Fruit fly (Drosophila melanogaster) whole organism, embryonic: ENCODE data around the gene tbrd-1.

Source experiments
- Asciz ChIP-seq: fragments of 200-800 bp; sonication (Bioruptor generic); optimal IDR thresholded peaks from 2 replicates; lab custom pipeline; 2017; ENCODE audit warnings: missing biosample characterization, mild to moderate bottlenecking, missing genetic modification characterization, missing genetic modification reagents
- CG10321 ChIP-seq: fragments of 200-800 bp; sonication (Bioruptor generic); IDR thresholded peaks from 2 replicates; pipeline ENCODE4 v1.3.6; 2022; ENCODE audit warnings: missing biosample characterization, missing genetic modification characterization
- CG10543 ChIP-seq: fragments of 200-800 bp; sonication (Bioruptor generic); optimal IDR thresholded peaks from 3 replicates; lab custom pipeline; 2017; ENCODE audit warnings: missing biosample characterization, mild to moderate bottlenecking, missing genetic modification characterization, moderate library complexity
- CG10959 ChIP-seq: fragments of 200-800 bp; sonication (Bioruptor generic); IDR thresholded peaks from 2 replicates; pipeline ENCODE4 v1.3.6; 2022; ENCODE audit warnings: missing biosample characterization, missing genetic modification characterization
- CG11085 ChIP-seq: fragments of 200-800 bp; sonication (Bioruptor generic); IDR thresholded peaks from 2 replicates; pipeline ENCODE4 v1.3.6; 2022; ENCODE audit warnings: missing biosample characterization, missing genetic modification characterization
- CG11456 ChIP-seq: fragments of 200-800 bp; sonication (Bioruptor generic); IDR thresholded peaks from 3 replicates; pipeline ENCODE4 v1.3.6; 2022; ENCODE audit warnings: missing biosample characterization, missing genetic modification characterization
- CG11560 ChIP-seq: fragments of 200-800 bp; sonication (Bioruptor generic); IDR thresholded peaks from 3 replicates; pipeline ENCODE4 v1.3.6; 2022; ENCODE audit warnings: missing biosample characterization, missing genetic modification characterization
- CG11695 ChIP-seq: fragments of 200-800 bp; sonication (Bioruptor generic); IDR thresholded peaks from 3 replicates; pipeline ENCODE4 v1.3.6; 2022; ENCODE audit warnings: missing biosample characterization, missing genetic modification characterization
- CG12236 ChIP-seq: fragments of 200-800 bp; sonication (Bioruptor generic); optimal IDR thresholded peaks from 2 replicates; lab custom pipeline; 2016; ENCODE audit warnings: missing biosample characterization, missing genetic modification characterization
- CG14441 ChIP-seq: fragments of 200-800 bp; sonication (Bioruptor generic); IDR thresholded peaks from 2 replicates; pipeline ENCODE4 v1.3.6; 2022; ENCODE audit warnings: missing biosample characterization, missing genetic modification characterization
- CG14667 ChIP-seq: fragments of 200-800 bp; sonication (Bioruptor generic); IDR thresholded peaks from 2 replicates; pipeline ENCODE4 v1.3.6; 2022; ENCODE audit warnings: missing biosample characterization, missing genetic modification characterization
- CG1603 ChIP-seq: fragments of 200-800 bp; sonication (Bioruptor generic); optimal IDR thresholded peaks from 2 replicates; lab custom pipeline; 2019; ENCODE audit warnings: missing biosample characterization, mild to moderate bottlenecking, missing genetic modification characterization, moderate library complexity
- CG1647 ChIP-seq: fragments of 200-800 bp; sonication (Bioruptor generic); optimal IDR thresholded peaks from 3 replicates; lab custom pipeline; 2016; ENCODE audit warnings: missing biosample characterization, missing genetic modification characterization
- CG16779 ChIP-seq: fragments of 200-800 bp; sonication (Bioruptor generic); IDR thresholded peaks from 2 replicates; pipeline ENCODE4 v1.3.6; 2022; ENCODE audit warnings: missing biosample characterization, missing genetic modification characterization
- CG16813 ChIP-seq: fragments of 200-800 bp; sonication (Bioruptor generic); IDR thresholded peaks from 3 replicates; pipeline ENCODE4 v1.3.6; 2022; ENCODE audit warnings: missing biosample characterization, missing genetic modification characterization; ENCODE audit not compliant: partially characterized antibody
- CG16863 ChIP-seq: fragments of 200-800 bp; sonication (Bioruptor generic); optimal IDR thresholded peaks from 3 replicates; lab custom pipeline; 2016; ENCODE audit warnings: missing biosample characterization, missing genetic modification characterization
- CG17186 ChIP-seq: fragments of 200-800 bp; sonication (Bioruptor generic); optimal IDR thresholded peaks from 3 replicates; lab custom pipeline; 2017; ENCODE audit warnings: missing biosample characterization, missing genetic modification reagents, missing genetic modification characterization
- CG17568 ChIP-seq: fragments of 200-800 bp; sonication (Bioruptor generic); optimal IDR thresholded peaks from 2 replicates; lab custom pipeline; 2018; ENCODE audit warnings: missing biosample characterization, mild to moderate bottlenecking, missing genetic modification characterization, moderate library complexity
- CG17612 ChIP-seq: fragments of 200-800 bp; sonication (Bioruptor generic); IDR thresholded peaks from 2 replicates; pipeline ENCODE4 v1.3.6; 2022; ENCODE audit warnings: missing biosample characterization, missing genetic modification characterization
- CG17912 ChIP-seq: fragments of 200-800 bp; sonication (Bioruptor generic); optimal IDR thresholded peaks from 2 replicates; lab custom pipeline; 2018; ENCODE audit warnings: missing biosample characterization, mild to moderate bottlenecking, missing genetic modification characterization
- CG18619 ChIP-seq: fragments of 200-800 bp; sonication (Bioruptor generic); optimal IDR thresholded peaks from 3 replicates; lab custom pipeline; 2017; ENCODE audit warnings: missing biosample characterization, mild to moderate bottlenecking, missing genetic modification characterization
- CG2202 ChIP-seq: fragments of 200-800 bp; sonication (Bioruptor generic); optimal IDR thresholded peaks from 2 replicates; lab custom pipeline; 2018; ENCODE audit warnings: missing biosample characterization, mild to moderate bottlenecking, missing genetic modification characterization
- CG2889 ChIP-seq: fragments of 200-800 bp; sonication (Bioruptor generic); IDR thresholded peaks from 3 replicates; pipeline ENCODE4 v1.3.6; 2022; ENCODE audit warnings: missing biosample characterization, missing genetic modification characterization
- CG43689 ChIP-seq: fragments of 200-800 bp; sonication (Bioruptor generic); IDR thresholded peaks from 2 replicates; pipeline ENCODE4 v1.3.6; 2022; ENCODE audit warnings: missing biosample characterization, missing genetic modification characterization
- CG5245 ChIP-seq: fragments of 200-800 bp; sonication (Bioruptor generic); optimal IDR thresholded peaks from 3 replicates; lab custom pipeline; 2016; ENCODE audit warnings: missing biosample characterization, missing genetic modification characterization
- CG8478 ChIP-seq: fragments of >200 bp; optimal IDR thresholded peaks from 2 replicates; lab custom pipeline; 2018
- Camta ChIP-seq: fragments of 200-800 bp; sonication (Bioruptor generic); optimal IDR thresholded peaks from 2 replicates; lab custom pipeline; 2016; ENCODE audit warnings: missing biosample characterization, missing genetic modification characterization
- Dbx ChIP-seq: fragments of 200-800 bp; sonication (Bioruptor generic); IDR thresholded peaks from 3 replicates; pipeline ENCODE4 v1.3.6; 2022; ENCODE audit warnings: missing biosample characterization, missing genetic modification characterization
- ERR ChIP-seq: fragments of 200-800 bp; sonication (Bioruptor generic); optimal IDR thresholded peaks from 2 replicates; lab custom pipeline; 2016; ENCODE audit warnings: missing biosample characterization, missing genetic modification characterization
- Eip74EF ChIP-seq, 2 experiments: fragments of 200-800 bp in 1 of 2; fragments of >200 bp in 1 of 2; sonication (Bioruptor generic) in 1 of 2; optimal IDR thresholded peaks; 2 replicates each; lab custom pipeline; 2017 to 2019; ENCODE audit warnings: missing biosample characterization in 2 of 2, missing genetic modification characterization in 2 of 2, mild to moderate bottlenecking in 1 of 2, moderate library complexity in 1 of 2
- Ets97D ChIP-seq: fragments of 200-800 bp; sonication (Bioruptor generic); optimal IDR thresholded peaks from 3 replicates; lab custom pipeline; 2016; ENCODE audit warnings: missing biosample characterization, missing genetic modification characterization
- Oli ChIP-seq: fragments of 200-800 bp; sonication (Bioruptor generic); optimal IDR thresholded peaks from 2 replicates; lab custom pipeline; 2018; ENCODE audit warnings: missing biosample characterization, mild to moderate bottlenecking, missing genetic modification characterization, moderate library complexity
- PHDP ChIP-seq: fragments of 200-800 bp; sonication (Bioruptor generic); optimal IDR thresholded peaks from 3 replicates; lab custom pipeline; 2018; ENCODE audit warnings: missing biosample characterization, mild to moderate bottlenecking, missing genetic modification characterization, moderate library complexity
- aop ChIP-seq: fragments of 200-800 bp; sonication (Bioruptor generic); IDR thresholded peaks from 2 replicates; pipeline ENCODE4 v1.3.6; 2022; ENCODE audit warnings: missing biosample characterization, missing genetic modification characterization
- bbx ChIP-seq: fragments of 200-800 bp; sonication (Bioruptor generic); IDR thresholded peaks from 2 replicates; pipeline ENCODE4 v1.3.6; 2022; ENCODE audit warnings: missing biosample characterization, missing genetic modification characterization; ENCODE audit not compliant: partially characterized antibody
- chif ChIP-seq, 2 experiments: fragments of 200-800 bp; sonication (Bioruptor generic); optimal IDR thresholded peaks; 3 replicates each; lab custom pipeline; 2016; ENCODE audit warnings: missing biosample characterization in 2 of 2, missing genetic modification characterization in 2 of 2
- croc ChIP-seq: fragments of 200-800 bp; sonication (Bioruptor generic); conservative IDR thresholded peaks from 3 replicates; pipeline ENCODE4 v1.3.6; 2022; ENCODE audit warnings: missing biosample characterization, missing genetic modification characterization
- danr ChIP-seq: fragments of 200-800 bp; sonication (Bioruptor generic); IDR thresholded peaks from 2 replicates; pipeline ENCODE4 v1.3.6; 2022; ENCODE audit warnings: missing biosample characterization, missing genetic modification characterization
- en ChIP-seq: fragments of 200-800 bp; sonication (Bioruptor generic); optimal IDR thresholded peaks from 2 replicates; lab custom pipeline; 2016; ENCODE audit warnings: missing biosample characterization, missing genetic modification characterization
- fd3F ChIP-seq: fragments of 200-800 bp; sonication (Bioruptor generic); optimal IDR thresholded peaks from 2 replicates; lab custom pipeline; 2018; ENCODE audit warnings: missing biosample characterization, mild to moderate bottlenecking, missing genetic modification characterization, moderate library complexity
- fru ChIP-seq: fragments of >200 bp; optimal IDR thresholded peaks from 2 replicates; lab custom pipeline; 2017
- lbe ChIP-seq: fragments of 200-800 bp; sonication (Bioruptor generic); optimal IDR thresholded peaks from 2 replicates; lab custom pipeline; 2016; ENCODE audit warnings: missing biosample characterization, mild to moderate bottlenecking, missing genetic modification characterization
- maf-S ChIP-seq: fragments of 200-800 bp; sonication (Bioruptor generic); optimal IDR thresholded peaks from 2 replicates; lab custom pipeline; 2016; ENCODE audit warnings: missing biosample characterization, missing genetic modification characterization
- nerfin-1 ChIP-seq: fragments of 200-800 bp; sonication (Bioruptor generic); optimal IDR thresholded peaks from 3 replicates; lab custom pipeline; 2019; ENCODE audit warnings: missing biosample characterization, mild to moderate bottlenecking, missing genetic modification characterization, moderate library complexity
- nom ChIP-seq: fragments of 200-800 bp; sonication (Bioruptor generic); optimal IDR thresholded peaks from 2 replicates; lab custom pipeline; 2017; ENCODE audit warnings: missing biosample characterization, missing genetic modification characterization, mild to moderate bottlenecking, moderate library complexity, missing genetic modification reagents
- pnt ChIP-seq: fragments of 200-800 bp; sonication (Bioruptor generic); optimal IDR thresholded peaks from 3 replicates; lab custom pipeline; 2016; ENCODE audit warnings: missing biosample characterization, missing genetic modification characterization
- prd ChIP-seq, 3 experiments: fragments of >200 bp in 2 of 3; fragments of 200-800 bp in 1 of 3; sonication (Bioruptor generic) in 1 of 3; optimal IDR thresholded peaks in 2 of 3; IDR thresholded peaks in 1 of 3; 2 replicates in 2 of 3; 3 replicates in 1 of 3; pipeline versions ENCODE4 v1.3.6 to Lab custom; 2017 to 2022; ENCODE audit warnings: missing biosample characterization in 1 of 3, missing genetic modification characterization in 1 of 3
- sens ChIP-seq: fragments of 200-800 bp; sonication (Bioruptor generic); peaks from one replicate; lab custom pipeline; 2016; ENCODE audit warnings: missing biosample characterization, missing genetic modification characterization
- sisA ChIP-seq: fragments of 200-800 bp; sonication (Bioruptor generic); IDR thresholded peaks from 2 replicates; pipeline ENCODE4 v1.3.6; 2022; ENCODE audit warnings: missing biosample characterization, missing genetic modification characterization
- sug ChIP-seq: fragments of 200-800 bp; optimal IDR thresholded peaks from 2 replicates; lab custom pipeline; 2019; ENCODE audit warnings: missing biosample characterization, mild to moderate bottlenecking, missing genetic modification characterization, moderate library complexity
- wek ChIP-seq: fragments of 200-800 bp; sonication (Bioruptor generic); optimal IDR thresholded peaks from 3 replicates; lab custom pipeline; 2018; ENCODE audit warnings: missing biosample characterization, mild to moderate bottlenecking, missing genetic modification characterization, moderate library complexity
- zf30C ChIP-seq: fragments of 200-800 bp; sonication (Bioruptor generic); optimal IDR thresholded peaks from 3 replicates; lab custom pipeline; 2018; ENCODE audit warnings: missing biosample characterization, mild to moderate bottlenecking, missing genetic modification characterization

Gene tbrd-1

DNA sequence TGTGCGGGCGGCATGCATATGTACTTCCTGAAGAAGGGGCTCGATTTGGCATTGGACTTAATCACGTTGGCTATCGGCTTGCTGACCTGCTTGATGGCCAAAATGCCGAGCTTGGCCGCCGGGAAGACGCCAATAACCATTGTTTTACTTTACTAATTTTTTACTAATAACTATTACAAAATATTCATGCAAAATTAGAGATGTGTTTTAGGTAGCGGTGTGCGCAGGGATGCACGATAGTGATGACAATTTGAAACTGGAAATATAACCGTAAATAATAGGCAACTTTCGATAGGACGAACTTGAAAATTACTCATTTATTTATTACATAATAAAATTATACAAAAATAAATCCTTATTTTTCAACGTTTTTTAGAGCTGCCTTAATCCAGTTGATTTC is 34.1 kb upstream of the tbrd-1 start, which contains the start of gene CG13601 (continued):
- TF ChIP-seq pnt (no peak), CG10959 (GFP tag; lab: Robert Waterston, UW) (no peak), CG8478 (lab: Kevin White, UChicago) (no peak), sug (tag; lab: Kevin White, UChicago) (peak; percentile 30), nom (GFP tag; lab: Kevin White, UChicago) (no peak), lbe (GFP tag; lab: Kevin White, UChicago) (peak; percentile 34), CG16779 (GFP tag; lab: Robert Waterston, UW) (no peak), CG14667 (GFP tag; lab: Robert Waterston, UW) (no peak), CG17912 (GFP tag; lab: Kevin White, UChicago) (no peak), CG43689 (GFP tag; lab: Robert Waterston, UW) (no peak), CG18619 (GFP tag; lab: Kevin White, UChicago) (no peak), CG1647 (peak; percentile 21), CG11560 (no peak), CG2202 (tag; lab: Kevin White, UChicago) (no peak), CG17186 (GFP tag; lab: Kevin White, UChicago) (peak; percentile 89), chif (GFP tag; optimal IDR thresholded peaks at IDR 0.05; lab: Kevin White, UChicago) (no peak), CG17568 (GFP tag; lab: Kevin White, UChicago) (no peak), bbx (GFP tag; lab: Robert Waterston, UW) (peak; percentile 83), CG11456 (GFP tag; lab: Robert Waterston, UW) (peak; percentile 64; the same call in 2 of the 3 replicates), CG12236 (GFP tag; lab: Kevin White, UChicago) (no peak), wek (no peak), Camta (GFP tag; lab: Kevin White, UChicago) (no peak), Asciz (GFP tag; lab: Kevin White, UChicago) (no peak), en (no peak), aop (GFP tag; lab: Robert Waterston, UW) (no peak), CG11695 (GFP tag; lab: Robert Waterston, UW) (no peak), zf30C (GFP tag; lab: Kevin White, UChicago) (no peak), PHDP (tag; lab: Kevin White, UChicago) (peak; percentile 17), CG2889 (no peak), CG5245 (GFP tag; lab: Kevin White, UChicago) (no peak), CG14441 (no peak), ERR (no peak), CG1603 (tag; lab: Kevin White, UChicago) (peak; percentile 59), CG17612 (GFP tag; lab: Robert Waterston, UW) (no peak), Dbx (0 out of 3 replicates have a peak, but pooled peaks have one; percentile 22), sens (GFP tag; lab: Kevin White, UChicago) (peak; percentile 55), CG16863 (GFP tag; lab: Kevin White, UChicago) (no peak), CG10321 (GFP tag; lab: Robert Waterston, UW) (no peak), fru (lab: Kevin White, UChicago) (no peak), Eip74EF (GFP tag; optimal IDR thresholded peaks at IDR 0.05; lab: Kevin White, UChicago) (peak in 1 of 2 experiments; percentile 25), sisA (GFP tag; lab: Robert Waterston, UW) (no peak), CG16813 (GFP tag; lab: Robert Waterston, UW) (peak; percentile 79), fd3F (GFP tag; lab: Kevin White, UChicago) (no peak), nerfin-1 (tag; lab: Kevin White, UChicago) (peak; percentile 17), Oli (tag; lab: Kevin White, UChicago) (no peak), maf-S (GFP tag; lab: Kevin White, UChicago) (no peak), CG11085 (GFP tag; lab: Robert Waterston, UW) (no peak), prd (optimal IDR thresholded peaks at IDR 0.05; lab: Kevin White, UChicago) (no peak), prd (GFP tag; IDR thresholded peaks at IDR 0.05; lab: Robert Waterston, UW) (peak; percentile 31; the same call in 1 of the 3 replicates), croc (GFP tag; lab: Robert Waterston, UW) (no peak), CG10543 (GFP tag; lab: Kevin White, UChicago) (peak; percentile 53), danr (GFP tag; lab: Robert Waterston, UW) (no peak), Ets97D (peak; percentile 24)
